Fruit fly (Drosophila melanogaster) Kc167 (cell line): ENCODE results near the gene CG5828.

ENCODE experiments used
- Myc ChIP-seq: fragments of >200 bp; optimal IDR thresholded peaks from 2 replicates; lab custom pipeline; 2017; ENCODE audit warnings: missing external identifiers
- Sin3A ChIP-seq: fragments of >200 bp; optimal IDR thresholded peaks from 2 replicates; lab custom pipeline; 2018; ENCODE audit warnings: missing external identifiers
- h ChIP-seq: fragments of >200 bp; optimal IDR thresholded peaks from 3 replicates; lab custom pipeline; 2018; ENCODE audit warnings: missing external identifiers
- insv ChIP-seq: fragments of >200 bp; optimal IDR thresholded peaks from 3 replicates; lab custom pipeline; 2018; ENCODE audit warnings: missing external identifiers
- psq ChIP-seq: fragments of >200 bp; optimal IDR thresholded peaks from 2 replicates; lab custom pipeline; 2017; ENCODE audit warnings: missing external identifiers
- ttk ChIP-seq: sonication (Bioruptor generic); optimal IDR thresholded peaks from 2 replicates; lab custom pipeline; 2017; ENCODE audit warnings: missing external identifiers

CG5828 gene

dm6 chr2L:5119640-5120039 is 25.9 kb downstream of the CG5828 start:
- TF ChIP-seq insv (lab: Kevin White, UChicago) (no peak), psq (lab: Kevin White, UChicago) (no peak), Myc (lab: Kevin White, UChicago) (no peak), Sin3A (no peak), h (lab: Kevin White, UChicago) (no peak), ttk (no peak)
